Worm (Caenorhabditis elegans): Measurements from ENCODE around the gene C07G2.5.

Gene C07G2.5

DNA sequence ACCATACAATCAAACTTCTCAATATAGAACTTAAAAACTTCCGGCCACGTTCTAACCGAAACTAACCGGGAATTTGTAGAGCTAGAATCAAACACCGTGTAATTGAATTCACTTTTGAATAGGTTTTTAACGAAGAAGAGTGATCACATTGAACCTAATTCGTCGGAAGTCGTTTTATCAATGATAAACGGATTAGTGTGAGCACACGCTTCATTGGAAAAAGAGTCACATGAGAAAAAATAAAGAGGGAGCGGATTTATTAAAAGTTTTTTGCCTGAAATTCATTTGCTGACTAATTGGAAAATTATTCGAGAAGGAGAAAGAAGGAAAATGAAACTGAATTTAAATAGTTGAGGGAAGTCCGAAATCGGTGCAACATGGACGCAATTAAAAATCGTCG is 3.2 kb downstream of the C07G2.5 start:
- TF ChIP-seq tag-97 (GFP tag; IDR thresholded peaks at IDR 0.05), result no peak
- no peak for TF ChIP-seq ces-1 (GFP tag; optimal IDR thresholded peaks at IDR 0.05)
- no peak for TF ChIP-seq mxl-3 (GFP tag; optimal IDR thresholded peaks at IDR 0.05)
- TF ChIP-seq lin-13 (GFP tag; optimal IDR thresholded peaks at IDR 0.05), result no peak
- no peak for TF ChIP-seq ama-1 (optimal IDR thresholded peaks at IDR 0.05)
- TF ChIP-seq hlh-30 (tag; optimal IDR thresholded peaks at IDR 0.05; ENCODE audit: insufficient read depth), result no peak
- no peak for TF ChIP-seq hmg-1.1 (GFP tag; IDR thresholded peaks at IDR 0.05)
- TF ChIP-seq Y5F2A.4 (GFP tag; optimal IDR thresholded peaks at IDR 0.05), result no peak
- no peak for TF ChIP-seq nhr-237 (tag; optimal IDR thresholded peaks at IDR 0.05)
- no peak for TF ChIP-seq ceh-20 (GFP tag; IDR thresholded peaks at IDR 0.05)
- TF ChIP-seq duxl-1 (tag; optimal IDR thresholded peaks at IDR 0.05; ENCODE audit: poor library complexity), result no peak

DNA sequence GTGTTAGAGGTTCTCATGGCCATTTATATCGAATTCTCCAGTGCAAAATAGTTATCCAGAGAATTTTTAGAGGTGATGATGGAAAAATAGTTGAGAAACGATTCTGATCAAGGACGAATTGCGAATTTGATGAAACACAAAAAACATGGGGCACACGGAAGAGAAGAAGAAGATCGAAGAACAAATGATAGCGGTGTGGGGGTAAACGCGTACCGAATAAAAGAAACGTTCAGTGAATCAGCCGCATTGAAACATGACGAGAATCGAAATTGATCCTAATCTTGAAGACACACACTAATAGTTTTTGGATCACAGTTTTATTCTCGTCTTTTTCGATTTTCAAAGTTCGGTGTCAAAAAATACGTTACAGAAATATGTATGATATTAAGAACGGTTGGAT is 3.6 kb downstream of the C07G2.5 start:
- TF ChIP-seq egl-27 (tag; optimal IDR thresholded peaks at IDR 0.05) (no peak), mep-1 (tag; optimal IDR thresholded peaks at IDR 0.05) (no peak), rbr-2 (tag; optimal IDR thresholded peaks at IDR 0.05) (no peak), spr-1 (tag; optimal IDR thresholded peaks at IDR 0.05) (no peak), D1046.2 (GFP tag; IDR thresholded peaks at IDR 0.05) (no peak), set-16 (GFP tag; IDR thresholded peaks at IDR 0.05) (no peak), vab-7 (GFP tag; IDR thresholded peaks at IDR 0.05) (no peak), snpc-4 (tag; optimal IDR thresholded peaks at IDR 0.05) (no peak), daf-12 (tag; optimal IDR thresholded peaks at IDR 0.05) (no peak), Y48G9A.11 (GFP tag; IDR thresholded peaks at IDR 0.05) (no peak), nhr-41 (GFP tag; IDR thresholded peaks at IDR 0.05) (no peak), nhr-111 (GFP tag; optimal IDR thresholded peaks at IDR 0.05) (no peak), Y105C5A.15 (GFP tag; IDR thresholded peaks at IDR 0.05) (no peak), F10B5.3 (tag; optimal IDR thresholded peaks at IDR 0.05) (no peak), madf-9 (GFP tag; conservative IDR thresholded peaks at IDR 0.05) (no peak), ceh-44 (GFP tag; IDR thresholded peaks at IDR 0.05) (no peak), hif-1 (tag; optimal IDR thresholded peaks at IDR 0.05) (no peak), ceh-28 (tag; optimal IDR thresholded peaks at IDR 0.05) (no peak)

DNA sequence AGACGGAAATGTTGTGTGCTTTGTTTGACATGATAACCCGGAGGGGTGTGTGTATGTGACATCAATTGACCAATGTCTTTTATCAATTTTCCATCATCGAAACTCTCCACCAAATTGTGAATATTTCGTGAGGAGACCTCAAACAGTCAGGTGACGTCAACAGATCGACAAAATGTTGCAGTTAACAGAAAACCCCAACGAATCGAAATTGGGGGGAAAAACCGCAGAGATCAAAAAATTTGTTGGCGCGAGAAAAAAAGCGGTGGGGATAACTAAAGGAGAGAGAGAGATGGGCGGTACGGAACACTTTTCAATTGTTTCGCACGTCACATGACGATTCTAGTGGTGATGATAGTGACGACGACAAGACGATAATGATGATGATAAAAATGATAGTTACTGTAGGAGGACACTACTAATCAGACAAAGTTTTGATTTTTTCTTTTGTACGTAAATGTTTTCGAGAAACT is 4.3 kb downstream of the C07G2.5 start:
- TF ChIP-seq rbr-2 (tag; optimal IDR thresholded peaks at IDR 0.05), result peak; percentile 16
- no peak for TF ChIP-seq ztf-7 (tag; optimal IDR thresholded peaks at IDR 0.05)
- peak; percentile 77 for TF ChIP-seq nhr-48 (tag; optimal IDR thresholded peaks at IDR 0.05)
- peak; percentile 3 to 78 for TF ChIP-seq mdl-1 (tag; optimal IDR thresholded peaks at IDR 0.05)
- peak; percentile 58 for TF ChIP-seq pqm-1 (tag; optimal IDR thresholded peaks at IDR 0.05)
- no peak for TF ChIP-seq daf-8 (GFP tag; IDR thresholded peaks at IDR 0.05)
- no peak for TF ChIP-seq ceh-32 (tag; optimal IDR thresholded peaks at IDR 0.05; ENCODE audit: poor library complexity)
- TF ChIP-seq mxl-3 (GFP tag; optimal IDR thresholded peaks at IDR 0.05), result peak; percentile 77
- peak; percentile 78 for TF ChIP-seq cey-2 (tag; optimal IDR thresholded peaks at IDR 0.05; ENCODE audit: borderline replicate concordance, insufficient read depth)
- TF ChIP-seq nhr-102 (tag; optimal IDR thresholded peaks at IDR 0.05), result peak; percentile 37
- peak; percentile 87 for TF ChIP-seq hlh-30 (tag; optimal IDR thresholded peaks at IDR 0.05; ENCODE audit: insufficient read depth)
- peak; percentile 1 for TF ChIP-seq T20F7.1 (GFP tag; optimal IDR thresholded peaks at IDR 0.05)
- 0 out of 2 replicates have a peak, but pooled peaks have one; percentile 39 for TF ChIP-seq Y105C5A.15 (GFP tag; IDR thresholded peaks at IDR 0.05)
- no peak; the same call in 1 of the 2 replicates for TF ChIP-seq madf-9 (GFP tag; conservative IDR thresholded peaks at IDR 0.05)
- peak; percentile 47; the same call in 1 of the 2 replicates for TF ChIP-seq tra-1 (GFP tag; IDR thresholded peaks at IDR 0.05)
- no peak for TF ChIP-seq ceh-28 (tag; optimal IDR thresholded peaks at IDR 0.05)
- no peak for TF ChIP-seq daf-16 (GFP tag; optimal IDR thresholded peaks at IDR 0.05)
- TF ChIP-seq daf-16 (tag; optimal IDR thresholded peaks at IDR 0.05), result peak; percentile 67
- TF ChIP-seq nhr-77 (tag; optimal IDR thresholded peaks at IDR 0.05), result peak; percentile 59
- no peak for TF ChIP-seq fos-1 (tag; optimal IDR thresholded peaks at IDR 0.05)
- TF ChIP-seq sdz-12 (GFP tag; optimal IDR thresholded peaks at IDR 0.05), result no peak
- peak; percentile 90 for TF ChIP-seq hlh-11 (tag; optimal IDR thresholded peaks at IDR 0.05)
- TF ChIP-seq lsy-2 (tag; optimal IDR thresholded peaks at IDR 0.05), result peak in 1 of 2 experiments; percentile 73
- peak; percentile 82 for TF ChIP-seq dmd-6 (GFP tag; IDR thresholded peaks at IDR 0.05)
- peak; percentile 37 for TF ChIP-seq dpl-1 (GFP tag; optimal IDR thresholded peaks at IDR 0.05)
- no peak for TF ChIP-seq set-16 (GFP tag; IDR thresholded peaks at IDR 0.05)
- peak; percentile 79 for TF ChIP-seq nhr-28 (tag; optimal IDR thresholded peaks at IDR 0.05)

All from whole organism, L4 larva.